Fruit fly (Drosophila melanogaster): Measurements from ENCODE around the gene kst.

Gene kst

DNA sequence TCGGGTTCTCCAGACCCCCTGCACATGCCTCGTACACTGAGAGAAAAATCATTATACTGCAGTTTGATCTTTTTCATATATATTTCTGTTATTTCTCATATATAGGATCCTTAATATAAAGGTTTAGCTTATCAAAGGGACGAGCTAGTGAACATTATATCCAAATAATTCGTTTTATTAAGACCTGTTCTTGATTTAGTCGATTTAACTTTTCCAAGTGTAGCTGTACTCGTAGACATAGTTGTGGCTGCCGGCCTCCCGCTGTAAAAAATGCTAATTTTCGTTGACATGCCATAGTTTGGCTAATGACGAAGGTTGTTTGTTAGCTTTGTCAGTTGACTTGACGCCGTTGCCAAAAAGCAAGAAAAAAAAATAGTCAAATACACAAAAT is 45.8 kb downstream of the kst start (continued):
- peak; percentile 34 for TF ChIP-seq stwl (tag; optimal IDR thresholded peaks at IDR 0.05)
- TF ChIP-seq CG17328 (GFP tag; IDR thresholded peaks at IDR 0.05): peak; percentile 87
- TF ChIP-seq crp (GFP tag; optimal IDR thresholded peaks at IDR 0.05): peak in 1 of 2 experiments; percentile 30
- peak; percentile 60 for TF ChIP-seq CG7928 (GFP tag; optimal IDR thresholded peaks at IDR 0.05)
- TF ChIP-seq Drgx (GFP tag; IDR thresholded peaks at IDR 0.05): peak; percentile 75
- peak; percentile 69 for TF ChIP-seq her (GFP tag; optimal IDR thresholded peaks at IDR 0.05)
- peak; percentile 85 for TF ChIP-seq Meics (GFP tag; optimal IDR thresholded peaks at IDR 0.05)
- peak; percentile 88 for TF ChIP-seq sd (tag; optimal IDR thresholded peaks at IDR 0.05)
- peak; percentile 92 for TF ChIP-seq CG12769 (tag; optimal IDR thresholded peaks at IDR 0.05)
- TF ChIP-seq CG11696 (GFP tag; IDR thresholded peaks at IDR 0.05): peak; percentile 57
- peak; percentile 78 for TF ChIP-seq run (tag; optimal IDR thresholded peaks at IDR 0.05)
- TF ChIP-seq gfzf (GFP tag; optimal IDR thresholded peaks at IDR 0.05): no peak
- TF ChIP-seq CG7987 (GFP tag; optimal IDR thresholded peaks at IDR 0.05): peak; percentile 62
- peak; percentile 33 for TF ChIP-seq CG14965 (GFP tag; optimal IDR thresholded peaks at IDR 0.05; ENCODE audit: borderline replicate concordance)
- no peak for TF ChIP-seq BEAF-32 (GFP tag; optimal IDR thresholded peaks at IDR 0.05)
- peak; percentile 91 for TF ChIP-seq zfh1 (GFP tag; IDR thresholded peaks at IDR 0.05)
- TF ChIP-seq CG6854 (GFP tag; optimal IDR thresholded peaks at IDR 0.05): peak; percentile 69
- TF ChIP-seq CG7271 (tag; optimal IDR thresholded peaks at IDR 0.05): peak; percentile 70
- TF ChIP-seq CG13123 (GFP tag; optimal IDR thresholded peaks at IDR 0.05): peak; percentile 75
- TF ChIP-seq Lim3 (GFP tag; IDR thresholded peaks at IDR 0.05): no peak
- no peak for TF ChIP-seq pzg (GFP tag; optimal IDR thresholded peaks at IDR 0.05)
- peak; percentile 63 for TF ChIP-seq CG4707 (GFP tag; optimal IDR thresholded peaks at IDR 0.05)
- peak; percentile 58 for TF ChIP-seq CG1792 (GFP tag; optimal IDR thresholded peaks at IDR 0.05)
- TF ChIP-seq mam (GFP tag; optimal IDR thresholded peaks at IDR 0.05): peak; percentile 80
- peak; percentile 65 for TF ChIP-seq repo (GFP tag; optimal IDR thresholded peaks at IDR 0.05)
- TF ChIP-seq peb (GFP tag; IDR thresholded peaks at IDR 0.05): peak; percentile 68
- TF ChIP-seq dysf (GFP tag; IDR thresholded peaks at IDR 0.05): peak; percentile 88
- peak; percentile 68 for TF ChIP-seq nau (GFP tag; optimal IDR thresholded peaks at IDR 0.05)
- TF ChIP-seq Doc3 (GFP tag; IDR thresholded peaks at IDR 0.05; ENCODE audit: partially characterized antibody): no peak
- TF ChIP-seq gsb-n (tag; optimal IDR thresholded peaks at IDR 0.05): peak; percentile 81
- TF ChIP-seq Spps (tag; optimal IDR thresholded peaks at IDR 0.05): peak; percentile 79
- peak; percentile 73 for TF ChIP-seq ERR (GFP tag; optimal IDR thresholded peaks at IDR 0.05)
- TF ChIP-seq dmrt99B (tag; optimal IDR thresholded peaks at IDR 0.05): peak; percentile 88
- TF ChIP-seq bcd (GFP tag; optimal IDR thresholded peaks at IDR 0.05): peak; percentile 85
- TF ChIP-seq h (optimal IDR thresholded peaks at IDR 0.05): no peak
- TF ChIP-seq prd (optimal IDR thresholded peaks at IDR 0.05): no peak
- TF ChIP-seq prd (GFP tag; IDR thresholded peaks at IDR 0.05): peak; percentile 91
- TF ChIP-seq CG31388 (GFP tag; optimal IDR thresholded peaks at IDR 0.05): peak; percentile 30
- peak; percentile 47 for TF ChIP-seq CG5180 (GFP tag; optimal IDR thresholded peaks at IDR 0.05)
- TF ChIP-seq CG4617 (GFP tag; optimal IDR thresholded peaks at IDR 0.05; ENCODE audit: borderline replicate concordance): peak; percentile 40
- peak; percentile 73 for TF ChIP-seq CG9817 (tag; optimal IDR thresholded peaks at IDR 0.05)
- TF ChIP-seq CG16863 (GFP tag; optimal IDR thresholded peaks at IDR 0.05): peak; percentile 73
- peak; percentile 83 for TF ChIP-seq CG10366 (GFP tag; IDR thresholded peaks at IDR 0.05)
- TF ChIP-seq sens-2 (GFP tag; IDR thresholded peaks at IDR 0.05): peak; percentile 83
- peak; percentile 76 for TF ChIP-seq Dad (GFP tag; optimal IDR thresholded peaks at IDR 0.05)
- peak; percentile 82 for TF ChIP-seq jumu (GFP tag; optimal IDR thresholded peaks at IDR 0.05)
- peak; percentile 83 for TF ChIP-seq Dek (tag; optimal IDR thresholded peaks at IDR 0.05)
- peak; percentile 89 for TF ChIP-seq CG8388 (GFP tag; optimal IDR thresholded peaks at IDR 0.05)
- TF ChIP-seq croc (GFP tag; conservative IDR thresholded peaks at IDR 0.05): peak; percentile 73; the same call in 2 of the 3 replicates
- peak; percentile 88 for TF ChIP-seq CrebB (tag; optimal IDR thresholded peaks at IDR 0.05)
- TF ChIP-seq CkIIα-i1 (GFP tag; IDR thresholded peaks at IDR 0.05): peak; percentile 30; the same call in 1 of the 2 replicates
